Fruit fly (Drosophila melanogaster): Measurements from ENCODE around the gene CG4766.

CG4766 gene

dm6 chrX:5989368-5989767, 11.2 kb downstream of the CG4766 start (continued):
- TF ChIP-seq CG8359 (GFP tag; optimal IDR thresholded peaks at IDR 0.05; ENCODE audit: borderline replicate concordance) (no peak), crp (GFP tag; optimal IDR thresholded peaks at IDR 0.05) (no peak), CG18619 (GFP tag; optimal IDR thresholded peaks at IDR 0.05) (no peak), Fer3 (tag; optimal IDR thresholded peaks at IDR 0.05) (peak; percentile 15), NC2β (GFP tag; optimal IDR thresholded peaks at IDR 0.05) (no peak), sens (GFP tag) (peak; percentile 75), CG8281 (tag; optimal IDR thresholded peaks at IDR 0.05) (no peak), Gug (GFP tag; IDR thresholded peaks at IDR 0.05) (no peak), Hsf (GFP tag; optimal IDR thresholded peaks at IDR 0.05) (no peak), sisA (GFP tag; IDR thresholded peaks at IDR 0.05) (peak; percentile 49), CG13287 (GFP tag; IDR thresholded peaks at IDR 0.05; ENCODE audit: partially characterized antibody) (no peak), ewg (GFP tag; optimal IDR thresholded peaks at IDR 0.05) (peak; percentile 29), CG32532 (GFP tag; IDR thresholded peaks at IDR 0.05) (peak; percentile 51; the same call in 1 of the 2 replicates), Myb (GFP tag; optimal IDR thresholded peaks at IDR 0.05) (no peak), CG2678 (tag; optimal IDR thresholded peaks at IDR 0.05) (peak; percentile 63), CG4328 (GFP tag; optimal IDR thresholded peaks at IDR 0.05) (no peak), CG14667 (GFP tag; IDR thresholded peaks at IDR 0.05) (no peak), CG3995 (GFP tag; optimal IDR thresholded peaks at IDR 0.05) (no peak), disco-r (GFP tag; optimal IDR thresholded peaks at IDR 0.05) (no peak), klu (GFP tag; IDR thresholded peaks at IDR 0.05) (no peak), CG4282 (GFP tag; optimal IDR thresholded peaks at IDR 0.05) (no peak), CG7357 (GFP tag; IDR thresholded peaks at IDR 0.05) (no peak), ap (GFP tag; IDR thresholded peaks at IDR 0.05) (peak; percentile 39; the same call in 1 of the 2 replicates), ATbp (GFP tag; optimal IDR thresholded peaks at IDR 0.05) (peak; percentile 43), CG7839 (tag; optimal IDR thresholded peaks at IDR 0.05) (peak; percentile 65), CG4820 (GFP tag; optimal IDR thresholded peaks at IDR 0.05) (peak; percentile 32), cg (GFP tag; optimal IDR thresholded peaks at IDR 0.05) (no peak), CG18011 (GFP tag; optimal IDR thresholded peaks at IDR 0.05) (no peak), CG10366 (GFP tag; IDR thresholded peaks at IDR 0.05) (peak; percentile 65), mirr (GFP tag; optimal IDR thresholded peaks at IDR 0.05) (no peak), PHDP (tag; optimal IDR thresholded peaks at IDR 0.05) (peak; percentile 34), gcm (GFP tag; optimal IDR thresholded peaks at IDR 0.05) (no peak), CG17328 (GFP tag; IDR thresholded peaks at IDR 0.05) (peak; percentile 48; the same call in 1 of the 2 replicates), Hey (tag; optimal IDR thresholded peaks at IDR 0.05) (no peak), caup (GFP tag; optimal IDR thresholded peaks at IDR 0.05; ENCODE audit: severe bottlenecking) (no peak), CG17829 (tag; optimal IDR thresholded peaks at IDR 0.05) (peak; percentile 38), chn (GFP tag; optimal IDR thresholded peaks at IDR 0.05) (no peak), pzg (GFP tag; optimal IDR thresholded peaks at IDR 0.05) (no peak), gsb (GFP tag; IDR thresholded peaks at IDR 0.05) (peak; percentile 34; the same call in 1 of the 2 replicates), Optix (GFP tag; IDR thresholded peaks at IDR 0.05) (no peak), CG32772 (GFP tag; IDR thresholded peaks at IDR 0.05) (0 out of 2 replicates have a peak, but pooled peaks have one; percentile 44), HLHmδ (GFP tag; optimal IDR thresholded peaks at IDR 0.05) (no peak), Oaz (GFP tag; IDR thresholded peaks at IDR 0.05) (no peak), Adf1 (GFP tag; IDR thresholded peaks at IDR 0.05) (no peak), CG12391 (tag; optimal IDR thresholded peaks at IDR 0.05) (peak; percentile 52), CG13424 (tag; optimal IDR thresholded peaks at IDR 0.05) (peak; percentile 42), CG12104 (GFP tag; optimal IDR thresholded peaks at IDR 0.05) (no peak), Doc2 (GFP tag; IDR thresholded peaks at IDR 0.05) (no peak), CG6689 (GFP tag; IDR thresholded peaks at IDR 0.05) (peak; percentile 69), CG10654 (GFP tag; optimal IDR thresholded peaks at IDR 0.05) (no peak), Dref (GFP tag; IDR thresholded peaks at IDR 0.05) (no peak)

All from whole organism, embryonic.